Fruit fly (Drosophila melanogaster): ENCODE measurements around the gene CG7322.

dm6 chrX:18893433-18893832 lies 35.9 kb upstream of the CG7322 start, which contains the start of gene Flacc:
- TF ChIP-seq kay (GFP tag; ENCODE audit: borderline replicate concordance) = no peak
- no peak for TF ChIP-seq Crg-1 (GFP tag; optimal IDR thresholded peaks at IDR 0.05)
- TF ChIP-seq CG12768 (GFP tag; optimal IDR thresholded peaks at IDR 0.05) = no peak
- TF ChIP-seq cic (GFP tag; optimal IDR thresholded peaks at IDR 0.05) = no peak
- no peak for TF ChIP-seq toe (GFP tag; optimal IDR thresholded peaks at IDR 0.05)
- TF ChIP-seq Mnt (GFP tag; optimal IDR thresholded peaks at IDR 0.05) = no peak
- TF ChIP-seq CG14711 (tag; optimal IDR thresholded peaks at IDR 0.05) = no peak
- TF ChIP-seq bab1 (GFP tag; optimal IDR thresholded peaks at IDR 0.05) = peak; percentile 32
- TF ChIP-seq CG7101 (tag; optimal IDR thresholded peaks at IDR 0.05) = no peak
- TF ChIP-seq ovo (GFP tag; optimal IDR thresholded peaks at IDR 0.05) = no peak
- TF ChIP-seq CG7045 (GFP tag; optimal IDR thresholded peaks at IDR 0.05) = no peak

Measured in whole organism, adult.